Worm (Caenorhabditis elegans) whole organism, L4/young adult: ENCODE data around the gene C08B6.14.

Experiments used
- W03F9.2 ChIP-seq: fragments of 150-350 bp; optimal IDR thresholded peaks from 2 replicates; lab custom pipeline; 2014; ENCODE audit warnings: missing biosample characterization, missing genetic modification characterization
- dao-5 ChIP-seq: sonication (generic microtip); optimal IDR thresholded peaks from 2 replicates; lab custom pipeline; 2016; ENCODE audit warnings: missing genotype, missing genetic modification characterization, moderate library complexity, missing compliant biosample characterization
- him-1 ChIP-seq: sonication (generic microtip); optimal IDR thresholded peaks from 2 replicates; lab custom pipeline; 2016; ENCODE audit warnings: missing genotype, missing genetic modification reagents, missing genetic modification characterization, missing compliant biosample characterization

DNA sequence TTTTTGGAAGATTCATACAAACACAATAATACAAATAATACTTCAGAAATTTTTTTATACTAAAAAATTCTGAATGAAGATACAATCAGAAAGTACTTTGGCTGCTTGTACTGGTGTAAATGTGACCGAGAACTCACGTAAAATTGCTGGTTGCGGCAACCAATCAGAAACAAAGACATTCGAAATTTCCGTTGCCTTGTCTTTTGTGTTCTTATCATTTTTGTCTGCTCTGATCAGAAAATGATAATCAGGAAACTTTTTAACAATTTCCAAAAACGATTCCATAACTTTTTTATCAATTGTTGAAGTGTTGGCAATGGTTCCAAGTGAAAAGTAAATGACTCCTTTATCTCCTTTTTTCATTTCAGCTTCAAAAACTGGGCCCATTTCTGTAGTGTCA is 4.9 kb downstream of the C08B6.14 start:
- TF ChIP-seq dao-5 (tag; lab: Kevin White, UChicago), result no peak
- TF ChIP-seq him-1, result no peak
- TF ChIP-seq W03F9.2 (tag; lab: Kevin White, UChicago), result no peak
